Worm (Caenorhabditis elegans) whole organism, L3 larva: ENCODE data around the gene C17H12.5.

ENCODE experiments used
- ama-1 ChIP-seq: fragments of 150-350 bp; optimal IDR thresholded peaks from 2 replicates; lab custom pipeline; 2018
- ceh-9 ChIP-seq: sonication (generic microtip); optimal IDR thresholded peaks from 2 replicates; lab custom pipeline; 2018; ENCODE audit warnings: missing biosample characterization, missing genetic modification characterization
- mdl-1 ChIP-seq: fragments of 150-350 bp; optimal IDR thresholded peaks from 2 replicates; lab custom pipeline; 2014; ENCODE audit warnings: missing biosample characterization, missing genetic modification characterization
- nhr-11 ChIP-seq: fragments of 150-350 bp; optimal IDR thresholded peaks from 2 replicates; lab custom pipeline; 2014; ENCODE audit warnings: missing biosample characterization, missing genetic modification characterization
- snpc-4 ChIP-seq: fragments of 150-350 bp; optimal IDR thresholded peaks from 2 replicates; lab custom pipeline; 2014; ENCODE audit warnings: missing biosample characterization, missing genetic modification characterization

ce11 chrIV:6803805-6804344 lies 13.6 kb downstream of the C17H12.5 start:
- TF ChIP-seq ceh-9 (tag; lab: Kevin White, UChicago) (no peak), mdl-1 (tag; lab: Kevin White, UChicago) (no peak), snpc-4 (no peak), ama-1 (lab: Kevin White, UChicago) (no peak), nhr-11 (tag; lab: Kevin White, UChicago) (no peak)
